Worm (Caenorhabditis elegans): Measurements from ENCODE around the gene sre-47.
"Not testable (repeated sequence)": the region's sequence is repeated elsewhere in the genome, so short reads cannot be mapped to it uniquely, and the experiment has no call there.

Gene sre-47

ce11 chrII:14006210-14006609 lies 21.8 kb upstream of the sre-47 start, which contains the start of gene F01D5.6:
Gene F01D5.6, plus strand, starts transcription at chrII:14006510.
- no peak for TF ChIP-seq ref-1 (GFP tag; conservative IDR thresholded peaks at IDR 0.05)

- TF ChIP-seq ref-1 (GFP tag; conservative IDR thresholded peaks at IDR 0.05), result no peak
- no peak for TF ChIP-seq tab-1 (GFP tag; IDR thresholded peaks at IDR 0.05)
- TF ChIP-seq flt-1 (GFP tag; IDR thresholded peaks at IDR 0.05), result no peak
- no peak for TF ChIP-seq cog-1 (tag; optimal IDR thresholded peaks at IDR 0.05)
- no peak for TF ChIP-seq ztf-23 (GFP tag; IDR thresholded peaks at IDR 0.05)
- TF ChIP-seq klf-2 (GFP tag; conservative IDR thresholded peaks at IDR 0.05), result no peak
- no peak for TF ChIP-seq ztf-29 (GFP tag; IDR thresholded peaks at IDR 0.05)
- no peak for TF ChIP-seq T22C8.4 (GFP tag; IDR thresholded peaks at IDR 0.05)
- no peak for TF ChIP-seq med-1 (GFP tag; optimal IDR thresholded peaks at IDR 0.05; ENCODE audit: insufficient read depth)
Observed at ce11 chrII:14005183-14005582, 20.7 kb upstream of the sre-47 start.

ce11 chrII:14004770-14005169 lies 20.3 kb upstream of the sre-47 start:
- no peak for TF ChIP-seq med-1 (GFP tag; optimal IDR thresholded peaks at IDR 0.05; ENCODE audit: insufficient read depth)
- TF ChIP-seq tab-1 (GFP tag; IDR thresholded peaks at IDR 0.05), result no peak
- TF ChIP-seq ref-1 (GFP tag; conservative IDR thresholded peaks at IDR 0.05), result no peak
- TF ChIP-seq ztf-29 (GFP tag; IDR thresholded peaks at IDR 0.05), result no peak
- no peak for TF ChIP-seq ztf-23 (GFP tag; IDR thresholded peaks at IDR 0.05)
- TF ChIP-seq flt-1 (GFP tag; IDR thresholded peaks at IDR 0.05), result no peak
- TF ChIP-seq klf-2 (GFP tag; conservative IDR thresholded peaks at IDR 0.05), result no peak
- TF ChIP-seq T22C8.4 (GFP tag; IDR thresholded peaks at IDR 0.05), result no peak
- no peak for TF ChIP-seq cog-1 (tag; optimal IDR thresholded peaks at IDR 0.05)

- TF ChIP-seq klf-2 (GFP tag; conservative IDR thresholded peaks at IDR 0.05) (no peak), ztf-29 (GFP tag; IDR thresholded peaks at IDR 0.05) (no peak), tab-1 (GFP tag; IDR thresholded peaks at IDR 0.05) (no peak), ztf-23 (GFP tag; IDR thresholded peaks at IDR 0.05) (no peak)
Observed at ce11 chrII:14003821-14004430, 19.5 kb upstream of the sre-47 start.

ce11 chrII:14002200-14002599 lies 17.7 kb upstream of the sre-47 start, which contains the start of gene F01D5.5:
Gene F01D5.5, minus strand, starts transcription at chrII:14002300.
- TF ChIP-seq tab-1 (GFP tag; IDR thresholded peaks at IDR 0.05) (no peak), med-1 (GFP tag; optimal IDR thresholded peaks at IDR 0.05; ENCODE audit: insufficient read depth) (no peak), klf-2 (GFP tag; conservative IDR thresholded peaks at IDR 0.05) (no peak), ztf-23 (GFP tag; IDR thresholded peaks at IDR 0.05) (no peak), cog-1 (tag; optimal IDR thresholded peaks at IDR 0.05) (no peak), flt-1 (GFP tag; IDR thresholded peaks at IDR 0.05) (no peak), ref-1 (GFP tag; conservative IDR thresholded peaks at IDR 0.05) (no peak), T22C8.4 (GFP tag; IDR thresholded peaks at IDR 0.05) (no peak)

ce11 chrII:14000044-14000443 lies 15.6 kb upstream of the sre-47 start, which contains the start of gene F01D5.3:
Gene F01D5.3, minus strand, starts transcription at chrII:14000144.
- TF ChIP-seq klf-2 (GFP tag; conservative IDR thresholded peaks at IDR 0.05); T22C8.4 (GFP tag; IDR thresholded peaks at IDR 0.05); ref-1 (GFP tag; conservative IDR thresholded peaks at IDR 0.05): not testable (repeated sequence)

ce11 chrII:13998964-13999363 lies 14.5 kb upstream of the sre-47 start, which contains the start of gene F01D5.2:
Gene F01D5.2, minus strand, starts transcription at chrII:13999064.
- TF ChIP-seq ztf-23 (GFP tag; IDR thresholded peaks at IDR 0.05) (no peak), med-1 (GFP tag; optimal IDR thresholded peaks at IDR 0.05; ENCODE audit: insufficient read depth) (no peak), klf-2 (GFP tag; conservative IDR thresholded peaks at IDR 0.05) (no peak), ref-1 (GFP tag; conservative IDR thresholded peaks at IDR 0.05) (no peak), T22C8.4 (GFP tag; IDR thresholded peaks at IDR 0.05) (no peak), cog-1 (tag; optimal IDR thresholded peaks at IDR 0.05) (no peak), tab-1 (GFP tag; IDR thresholded peaks at IDR 0.05) (no peak)

ce11 chrII:13997989-13998388 lies 13.5 kb upstream of the sre-47 start:
- no peak for TF ChIP-seq klf-2 (GFP tag; conservative IDR thresholded peaks at IDR 0.05)
- no peak for TF ChIP-seq cog-1 (tag; optimal IDR thresholded peaks at IDR 0.05)
- TF ChIP-seq flt-1 (GFP tag; IDR thresholded peaks at IDR 0.05), result no peak
- no peak for TF ChIP-seq med-1 (GFP tag; optimal IDR thresholded peaks at IDR 0.05; ENCODE audit: insufficient read depth)
- TF ChIP-seq ref-1 (GFP tag; conservative IDR thresholded peaks at IDR 0.05), result no peak
- no peak for TF ChIP-seq tab-1 (GFP tag; IDR thresholded peaks at IDR 0.05)
- no peak for TF ChIP-seq T22C8.4 (GFP tag; IDR thresholded peaks at IDR 0.05)
- no peak for TF ChIP-seq ztf-23 (GFP tag; IDR thresholded peaks at IDR 0.05)
- TF ChIP-seq ztf-29 (GFP tag; IDR thresholded peaks at IDR 0.05), result no peak

- TF ChIP-seq T22C8.4 (GFP tag; IDR thresholded peaks at IDR 0.05), result no peak
- no peak for TF ChIP-seq med-1 (GFP tag; optimal IDR thresholded peaks at IDR 0.05; ENCODE audit: insufficient read depth)
- no peak for TF ChIP-seq ztf-23 (GFP tag; IDR thresholded peaks at IDR 0.05)
- TF ChIP-seq ztf-29 (GFP tag; IDR thresholded peaks at IDR 0.05), result no peak
- no peak for TF ChIP-seq tab-1 (GFP tag; IDR thresholded peaks at IDR 0.05)
- no peak for TF ChIP-seq ref-1 (GFP tag; conservative IDR thresholded peaks at IDR 0.05)
- no peak for TF ChIP-seq cog-1 (tag; optimal IDR thresholded peaks at IDR 0.05)
- TF ChIP-seq klf-2 (GFP tag; conservative IDR thresholded peaks at IDR 0.05), result no peak
- no peak for TF ChIP-seq flt-1 (GFP tag; IDR thresholded peaks at IDR 0.05)
Observed at ce11 chrII:13997477-13997876, 13.0 kb upstream of the sre-47 start, which contains the start of gene F01D5.1. Gene F01D5.1, minus strand, starts transcription at chrII:13997581.

ce11 chrII:13994934-13995333 lies 10.5 kb upstream of the sre-47 start, which contains the start of gene Y39G8B.7:
Gene Y39G8B.7, minus strand, starts transcription at chrII:13995034.
- no peak for TF ChIP-seq ztf-29 (GFP tag; IDR thresholded peaks at IDR 0.05)
- no peak for TF ChIP-seq med-1 (GFP tag; optimal IDR thresholded peaks at IDR 0.05; ENCODE audit: insufficient read depth)
- no peak for TF ChIP-seq ztf-23 (GFP tag; IDR thresholded peaks at IDR 0.05)
- TF ChIP-seq tab-1 (GFP tag; IDR thresholded peaks at IDR 0.05), result no peak
- TF ChIP-seq T22C8.4 (GFP tag; IDR thresholded peaks at IDR 0.05), result no peak
- TF ChIP-seq ref-1 (GFP tag; conservative IDR thresholded peaks at IDR 0.05), result no peak
- TF ChIP-seq klf-2 (GFP tag; conservative IDR thresholded peaks at IDR 0.05), result no peak
- TF ChIP-seq flt-1 (GFP tag; IDR thresholded peaks at IDR 0.05), result no peak
- no peak for TF ChIP-seq cog-1 (tag; optimal IDR thresholded peaks at IDR 0.05)

All from whole organism, midembryonic.